Fruit fly (Drosophila melanogaster): ENCODE results near the gene mei-41.

The mei-41 gene

dm6 chrX:16448252-16449191 is 57.0 kb downstream of the mei-41 start, which contains the start of the genes CG34015 and eIF4H1 (continued):
- TF ChIP-seq cad (GFP tag; optimal IDR thresholded peaks at IDR 0.05), result no peak
- TF ChIP-seq bigmax (GFP tag; optimal IDR thresholded peaks at IDR 0.05), result peak; percentile 8
- no peak for TF ChIP-seq CG2678 (tag; optimal IDR thresholded peaks at IDR 0.05)
- TF ChIP-seq Side (GFP tag; optimal IDR thresholded peaks at IDR 0.05), result no peak
- TF ChIP-seq Dp (GFP tag; optimal IDR thresholded peaks at IDR 0.05), result peak; percentile 48
- TF ChIP-seq nom (GFP tag; optimal IDR thresholded peaks at IDR 0.05), result peak; percentile 89
- TF ChIP-seq Taf1 (GFP tag; IDR thresholded peaks at IDR 0.05), result no peak
- TF ChIP-seq CG14441 (GFP tag; IDR thresholded peaks at IDR 0.05), result no peak
- peak; percentile 78 for TF ChIP-seq pzg (GFP tag; optimal IDR thresholded peaks at IDR 0.05)
- no peak for TF ChIP-seq CG6272 (GFP tag; IDR thresholded peaks at IDR 0.05)
- TF ChIP-seq ase (GFP tag; IDR thresholded peaks at IDR 0.05), result no peak
- TF ChIP-seq dmrt99B (tag; optimal IDR thresholded peaks at IDR 0.05), result no peak
- no peak for TF ChIP-seq CG5245 (GFP tag; optimal IDR thresholded peaks at IDR 0.05)
- TF ChIP-seq CG6854 (GFP tag; optimal IDR thresholded peaks at IDR 0.05), result peak; percentile 16
- no peak for TF ChIP-seq E2f1 (GFP tag; IDR thresholded peaks at IDR 0.05)
- no peak for TF ChIP-seq CG10431 (GFP tag; optimal IDR thresholded peaks at IDR 0.05)
- TF ChIP-seq Scr (GFP tag; IDR thresholded peaks at IDR 0.05; ENCODE audit: partially characterized antibody), result peak; percentile 65
- TF ChIP-seq pho (GFP tag; optimal IDR thresholded peaks at IDR 0.05), result no peak
- peak; percentile 32 for TF ChIP-seq Fer1 (GFP tag; optimal IDR thresholded peaks at IDR 0.05)
- peak; percentile 7 for TF ChIP-seq sug (tag; optimal IDR thresholded peaks at IDR 0.05)
- no peak for TF ChIP-seq Poxn (GFP tag; IDR thresholded peaks at IDR 0.05)
- no peak for TF ChIP-seq bowl (GFP tag; IDR thresholded peaks at IDR 0.05)
- TF ChIP-seq CG7928 (GFP tag; optimal IDR thresholded peaks at IDR 0.05), result no peak
- no peak for TF ChIP-seq zfh2 (GFP tag; optimal IDR thresholded peaks at IDR 0.05)
- TF ChIP-seq stwl (tag; optimal IDR thresholded peaks at IDR 0.05), result peak; percentile 48
- TF ChIP-seq CG7745 (tag; optimal IDR thresholded peaks at IDR 0.05), result no peak
- TF ChIP-seq Lhr (GFP tag; optimal IDR thresholded peaks at IDR 0.05), result peak; percentile 26
- TF ChIP-seq Ets97D (GFP tag; optimal IDR thresholded peaks at IDR 0.05), result peak; percentile 69
- TF ChIP-seq lbe (GFP tag; optimal IDR thresholded peaks at IDR 0.05), result peak; percentile 29
- no peak for TF ChIP-seq CG4707 (GFP tag; optimal IDR thresholded peaks at IDR 0.05)
- peak; percentile 53 for TF ChIP-seq Med (GFP tag)
- peak; percentile 74 for TF ChIP-seq Drgx (GFP tag; IDR thresholded peaks at IDR 0.05)
- TF ChIP-seq sens (GFP tag), result peak; percentile 63
- TF ChIP-seq CG34224 (GFP tag; IDR thresholded peaks at IDR 0.05; ENCODE audit: partially characterized antibody), result peak; percentile 22; the same call in 1 of the 3 replicates
- no peak for TF ChIP-seq esg (GFP tag; conservative IDR thresholded peaks at IDR 0.05)
- no peak for TF ChIP-seq al (GFP tag; IDR thresholded peaks at IDR 0.05)
- peak; percentile 50 for TF ChIP-seq CG15601 (tag; optimal IDR thresholded peaks at IDR 0.05)
- TF ChIP-seq Max (GFP tag; optimal IDR thresholded peaks at IDR 0.05), result peak; percentile 52
- TF ChIP-seq row (GFP tag; IDR thresholded peaks at IDR 0.05), result 0 out of 3 replicates have a peak, but pooled peaks have one; percentile 11
- TF ChIP-seq CkIIα-i1 (GFP tag; IDR thresholded peaks at IDR 0.05), result no peak
- TF ChIP-seq Sin3A (optimal IDR thresholded peaks at IDR 0.05), result peak; percentile 50
- peak; percentile 55 for TF ChIP-seq CG12659 (GFP tag; optimal IDR thresholded peaks at IDR 0.05)
- TF ChIP-seq D19A (tag; optimal IDR thresholded peaks at IDR 0.05), result no peak
- TF ChIP-seq ash1 (GFP tag; optimal IDR thresholded peaks at IDR 0.05), result no peak
- no peak for TF ChIP-seq repo (GFP tag; optimal IDR thresholded peaks at IDR 0.05)
- peak; percentile 10 for TF ChIP-seq Nf-YC (tag; optimal IDR thresholded peaks at IDR 0.05)
- TF ChIP-seq bbx (GFP tag; IDR thresholded peaks at IDR 0.05; ENCODE audit: partially characterized antibody), result peak; percentile 11; the same call in 1 of the 2 replicates
- no peak for TF ChIP-seq Fer2 (tag; optimal IDR thresholded peaks at IDR 0.05)
- TF ChIP-seq trem (tag; optimal IDR thresholded peaks at IDR 0.05), result peak; percentile 52

Measured in whole organism, embryonic.